Worm (Caenorhabditis elegans): ENCODE data around the gene F47B8.3.

ce11 chrV:14320730-14321319 is 2.0 kb downstream of the F47B8.3 start:
- TF ChIP-seq ama-1 (optimal IDR thresholded peaks at IDR 0.05) (no peak), pha-4 (tag; optimal IDR thresholded peaks at IDR 0.05) (no peak), pqm-1 (tag; optimal IDR thresholded peaks at IDR 0.05) (no peak), fkh-10 (GFP tag; optimal IDR thresholded peaks at IDR 0.05) (no peak), unc-55 (GFP tag; optimal IDR thresholded peaks at IDR 0.05) (no peak), ets-4 (tag; optimal IDR thresholded peaks at IDR 0.05) (no peak)

Data from whole organism, late embryonic.